Fruit fly (Drosophila melanogaster) whole organism, embryonic: Measurements from ENCODE around the gene CG15530.

Source experiments
- Atf3 ChIP-seq: fragments of 200-800 bp; sonication (Bioruptor generic); optimal IDR thresholded peaks from 3 replicates; lab custom pipeline; 2016; ENCODE audit warnings: missing biosample characterization, missing genetic modification characterization
- Awh ChIP-seq: fragments of 200-800 bp; sonication (Bioruptor generic); IDR thresholded peaks from 2 replicates; pipeline ENCODE4, ENCODE4 v1.3.6; 2022; ENCODE audit warnings: missing biosample characterization, missing genetic modification characterization
- CG10274 ChIP-seq: fragments of 200-800 bp; sonication (Bioruptor generic); optimal IDR thresholded peaks from 3 replicates; lab custom pipeline; 2017; ENCODE audit warnings: missing biosample characterization, mild to moderate bottlenecking, missing genetic modification characterization
- CG10431 ChIP-seq: fragments of 200-800 bp; sonication (Bioruptor generic); optimal IDR thresholded peaks from 3 replicates; lab custom pipeline; 2018; ENCODE audit warnings: missing biosample characterization, mild to moderate bottlenecking, missing genetic modification characterization
- CG16813 ChIP-seq: fragments of 200-800 bp; sonication (Bioruptor generic); IDR thresholded peaks from 3 replicates; pipeline ENCODE4 v1.3.6; 2022; ENCODE audit warnings: missing biosample characterization, missing genetic modification characterization; ENCODE audit not compliant: partially characterized antibody
- CG17385 ChIP-seq: fragments of 200-800 bp; sonication (Bioruptor generic); optimal IDR thresholded peaks from 3 replicates; lab custom pipeline; 2018; ENCODE audit warnings: missing biosample characterization, mild to moderate bottlenecking, missing genetic modification characterization
- CG2202 ChIP-seq: fragments of 200-800 bp; sonication (Bioruptor generic); optimal IDR thresholded peaks from 2 replicates; lab custom pipeline; 2018; ENCODE audit warnings: missing biosample characterization, mild to moderate bottlenecking, missing genetic modification characterization
- CG2712 ChIP-seq: fragments of 200-800 bp; optimal IDR thresholded peaks from 3 replicates; lab custom pipeline; 2019; ENCODE audit warnings: missing biosample characterization, mild to moderate bottlenecking, missing genetic modification characterization, moderate library complexity
- CG31365 ChIP-seq: fragments of 200-800 bp; sonication (Bioruptor generic); optimal IDR thresholded peaks from 2 replicates; lab custom pipeline; 2018; ENCODE audit warnings: missing biosample characterization, mild to moderate bottlenecking, missing genetic modification characterization
- CG33213 ChIP-seq: fragments of 200-800 bp; sonication (Bioruptor generic); optimal IDR thresholded peaks from 3 replicates; lab custom pipeline; 2016; ENCODE audit warnings: missing biosample characterization, missing genetic modification characterization
- CG33557 ChIP-seq: fragments of 200-800 bp; sonication (Bioruptor generic); optimal IDR thresholded peaks from 2 replicates; lab custom pipeline; 2019; ENCODE audit warnings: missing biosample characterization, mild to moderate bottlenecking, missing genetic modification characterization, moderate library complexity
- CG3726 ChIP-seq: fragments of 200-800 bp; sonication (Bioruptor generic); IDR thresholded peaks from 3 replicates; pipeline ENCODE4, ENCODE4 v1.3.6; 2022; ENCODE audit warnings: missing biosample characterization, missing genetic modification characterization
- CG3847 ChIP-seq: fragments of 200-800 bp; sonication (Bioruptor generic); IDR thresholded peaks from 2 replicates; pipeline ENCODE4 v1.3.6; 2022; ENCODE audit warnings: missing biosample characterization, missing genetic modification characterization
- CG4360 ChIP-seq: fragments of 200-800 bp; sonication (Bioruptor generic); IDR thresholded peaks from 2 replicates; pipeline ENCODE4 v1.3.6; 2022; ENCODE audit warnings: missing biosample characterization, missing genetic modification characterization
- CG6254 ChIP-seq: fragments of 200-800 bp; sonication (Bioruptor generic); optimal IDR thresholded peaks from 3 replicates; lab custom pipeline; 2017; ENCODE audit warnings: mild to moderate bottlenecking, missing biosample characterization, missing genetic modification reagents, missing genetic modification characterization
- CG6689 ChIP-seq: fragments of 200-800 bp; sonication (Bioruptor generic); IDR thresholded peaks from 2 replicates; pipeline ENCODE4 v1.3.6; 2022; ENCODE audit warnings: missing biosample characterization, missing genetic modification characterization
- CG7271 ChIP-seq: fragments of 200-800 bp; sonication (Bioruptor generic); optimal IDR thresholded peaks from 2 replicates; lab custom pipeline; 2018; ENCODE audit warnings: missing biosample characterization, mild to moderate bottlenecking, missing genetic modification characterization, moderate library complexity
- CG7786 ChIP-seq: fragments of 200-800 bp; sonication (Bioruptor generic); optimal IDR thresholded peaks from 2 replicates; lab custom pipeline; 2016; ENCODE audit warnings: missing biosample characterization, missing genetic modification characterization
- CG7987 ChIP-seq: fragments of 200-800 bp; sonication (Bioruptor generic); optimal IDR thresholded peaks from 2 replicates; lab custom pipeline; 2018; ENCODE audit warnings: missing biosample characterization, mild to moderate bottlenecking, missing genetic modification characterization, moderate library complexity
- CG8089 ChIP-seq: fragments of 200-800 bp; sonication (Bioruptor generic); optimal IDR thresholded peaks from 3 replicates; lab custom pipeline; 2016; ENCODE audit warnings: missing biosample characterization, missing genetic modification characterization
- CG9215 ChIP-seq: fragments of 200-800 bp; sonication (Bioruptor generic); IDR thresholded peaks from 2 replicates; pipeline ENCODE4 v1.3.6; 2022; ENCODE audit warnings: missing biosample characterization, missing genetic modification characterization
- CG9609 ChIP-seq: fragments of 200-800 bp; sonication (Bioruptor generic); optimal IDR thresholded peaks from 3 replicates; lab custom pipeline; 2016; ENCODE audit warnings: missing biosample characterization, missing genetic modification characterization
- CTCF ChIP-seq: fragments of 200-800 bp; sonication (Bioruptor generic); optimal IDR thresholded peaks from 2 replicates; lab custom pipeline; 2017; ENCODE audit warnings: missing biosample characterization, mild to moderate bottlenecking, missing genetic modification characterization, moderate library complexity
- CkIIα-i1 ChIP-seq: fragments of 200-800 bp; sonication (Bioruptor generic); IDR thresholded peaks from 2 replicates; pipeline ENCODE4 v1.3.6; 2022; ENCODE audit warnings: missing biosample characterization, missing genetic modification characterization
- Dbx ChIP-seq: fragments of 200-800 bp; sonication (Bioruptor generic); IDR thresholded peaks from 3 replicates; pipeline ENCODE4 v1.3.6; 2022; ENCODE audit warnings: missing biosample characterization, missing genetic modification characterization
- Doc3 ChIP-seq: fragments of 200-800 bp; sonication (Bioruptor generic); IDR thresholded peaks from 3 replicates; pipeline ENCODE4 v1.3.6; 2022; ENCODE audit warnings: missing biosample characterization, missing genetic modification characterization; ENCODE audit not compliant: partially characterized antibody
- Ets65A ChIP-seq: fragments of 200-800 bp; sonication (Bioruptor generic); peaks from one replicate; lab custom pipeline; 2016; ENCODE audit warnings: missing biosample characterization, missing genetic modification characterization
- GATAe ChIP-seq: fragments of 200-800 bp; sonication (Bioruptor generic); conservative IDR thresholded peaks from 2 replicates; pipeline ENCODE4 v1.3.6; 2022; ENCODE audit warnings: missing biosample characterization, missing genetic modification characterization
- HLHmδ ChIP-seq: fragments of 200-800 bp; sonication (Bioruptor generic); optimal IDR thresholded peaks from 2 replicates; lab custom pipeline; 2018; ENCODE audit warnings: missing biosample characterization, mild to moderate bottlenecking, missing genetic modification characterization, moderate library complexity
- Hand ChIP-seq: fragments of 200-800 bp; sonication (Bioruptor generic); optimal IDR thresholded peaks from 2 replicates; lab custom pipeline; 2017; ENCODE audit warnings: mild to moderate bottlenecking, missing biosample characterization, missing genetic modification reagents, missing genetic modification characterization
- Hey ChIP-seq: fragments of 200-800 bp; sonication (Bioruptor generic); optimal IDR thresholded peaks from 3 replicates; lab custom pipeline; 2018; ENCODE audit warnings: missing biosample characterization, mild to moderate bottlenecking, missing genetic modification characterization
- Hr51 ChIP-seq, 2 experiments: fragments of 200-800 bp; sonication (Bioruptor generic); optimal IDR thresholded peaks; 2 replicates in 1 of 2; 3 replicates in 1 of 2; lab custom pipeline; 2016 to 2018; ENCODE audit warnings: missing biosample characterization in 2 of 2, missing genetic modification characterization in 2 of 2, mild to moderate bottlenecking in 1 of 2, moderate library complexity in 1 of 2
- Kr ChIP-seq: fragments of 200-800 bp; sonication (Bioruptor generic); optimal IDR thresholded peaks from 2 replicates; lab custom pipeline; 2017; ENCODE audit warnings: missing biosample characterization, mild to moderate bottlenecking, missing genetic modification characterization
- Myb ChIP-seq: fragments of 200-800 bp; sonication (Bioruptor generic); optimal IDR thresholded peaks from 2 replicates; lab custom pipeline; 2016; ENCODE audit warnings: missing biosample characterization, missing genetic modification characterization
- Sox100B ChIP-seq: fragments of 200-800 bp; sonication (Bioruptor generic); optimal IDR thresholded peaks from 3 replicates; lab custom pipeline; 2018; ENCODE audit warnings: missing biosample characterization, mild to moderate bottlenecking, missing genetic modification characterization
- bsh ChIP-seq, 2 experiments: fragments of 200-800 bp; sonication (Bioruptor generic); optimal IDR thresholded peaks; 2 replicates each; lab custom pipeline; 2017 to 2018; ENCODE audit warnings: mild to moderate bottlenecking in 2 of 2, missing biosample characterization in 2 of 2, missing genetic modification characterization in 2 of 2, moderate library complexity in 1 of 2
- crc ChIP-seq: fragments of 200-800 bp; sonication (Bioruptor generic); optimal IDR thresholded peaks from 2 replicates; lab custom pipeline; 2016; ENCODE audit warnings: missing biosample characterization, missing genetic modification characterization
- ewg ChIP-seq: fragments of 200-800 bp; sonication (Bioruptor generic); optimal IDR thresholded peaks from 3 replicates; lab custom pipeline; 2017; ENCODE audit warnings: mild to moderate bottlenecking, missing biosample characterization, missing genetic modification reagents, missing genetic modification characterization
- lmd ChIP-seq: fragments of 200-800 bp; sonication (Bioruptor generic); IDR thresholded peaks from 2 replicates; pipeline ENCODE4 v1.3.6; 2022; ENCODE audit warnings: missing biosample characterization, missing genetic modification characterization
- luna ChIP-seq: fragments of 200-800 bp; sonication (Bioruptor generic); optimal IDR thresholded peaks from 2 replicates; lab custom pipeline; 2016; ENCODE audit warnings: missing biosample characterization, missing genetic modification characterization
- pb ChIP-seq: fragments of 200-800 bp; sonication (Bioruptor generic); optimal IDR thresholded peaks from 3 replicates; lab custom pipeline; 2016; ENCODE audit warnings: missing biosample characterization, missing genetic modification characterization
- pfk ChIP-seq: fragments of 200-800 bp; sonication (Bioruptor generic); optimal IDR thresholded peaks from 2 replicates; lab custom pipeline; 2018; ENCODE audit warnings: missing biosample characterization, mild to moderate bottlenecking, missing genetic modification characterization, moderate library complexity
- ro ChIP-seq: fragments of 200-800 bp; sonication (Bioruptor generic); IDR thresholded peaks from 2 replicates; pipeline ENCODE4 v1.3.6; 2022; ENCODE audit warnings: missing biosample characterization, missing genetic modification characterization
- sim ChIP-seq: fragments of 200-800 bp; sonication (Bioruptor generic); IDR thresholded peaks from 2 replicates; pipeline ENCODE4 v1.3.6; 2022; ENCODE audit warnings: missing biosample characterization, missing genetic modification characterization
- tin ChIP-seq: fragments of 200-800 bp; sonication (Bioruptor generic); optimal IDR thresholded peaks from 3 replicates; lab custom pipeline; 2016; ENCODE audit warnings: missing biosample characterization, missing genetic modification characterization
- trh ChIP-seq: fragments of 200-800 bp; sonication (Bioruptor generic); optimal IDR thresholded peaks from 2 replicates; lab custom pipeline; 2016; ENCODE audit warnings: missing biosample characterization, missing genetic modification characterization
- ttk ChIP-seq: fragments of 200-800 bp; sonication (Bioruptor generic); IDR thresholded peaks from 2 replicates; pipeline ENCODE4 v2.1.2; 2022; ENCODE audit warnings: missing biosample characterization, missing genetic modification characterization
- vvl ChIP-seq: fragments of 200-800 bp; sonication (Bioruptor generic); IDR thresholded peaks from 2 replicates; pipeline ENCODE4 v1.3.6; 2022; ENCODE audit warnings: missing biosample characterization, missing genetic modification characterization
- zfh2 ChIP-seq: fragments of 200-800 bp; sonication (Bioruptor generic); optimal IDR thresholded peaks from 2 replicates; lab custom pipeline; 2016; ENCODE audit warnings: missing biosample characterization, missing genetic modification characterization

Gene CG15530

dm6 chr3R:30170671-30171667 lies 6.7 kb upstream of the CG15530 start, which contains the start of gene Rsod (continued):
- peak; percentile 45 for TF ChIP-seq CG6254
- no peak for TF ChIP-seq pfk
- TF ChIP-seq Kr (GFP tag; lab: Kevin White, UChicago) = no peak
- TF ChIP-seq CkIIα-i1 (GFP tag; lab: Robert Waterston, UW) = no peak
- peak; percentile 31; the same call in 1 of the 2 replicates for TF ChIP-seq CG3847 (GFP tag; lab: Robert Waterston, UW)
- TF ChIP-seq ro (GFP tag; lab: Robert Waterston, UW) = peak; percentile 42; the same call in 1 of the 2 replicates
- peak; percentile 53 to 79 for TF ChIP-seq bsh (GFP tag; optimal IDR thresholded peaks at IDR 0.05; lab: Kevin White, UChicago)
- no peak for TF ChIP-seq zfh2
- TF ChIP-seq CG9609 = no peak
- TF ChIP-seq Hand = no peak
- peak; percentile 41 for TF ChIP-seq sim (GFP tag; lab: Robert Waterston, UW)
- no peak for TF ChIP-seq Doc3
- TF ChIP-seq ttk (GFP tag; lab: Robert Waterston, UW) = peak; percentile 83
- TF ChIP-seq CG6689 = peak; percentile 79
- no peak for TF ChIP-seq GATAe (GFP tag; lab: Robert Waterston, UW)
- no peak for TF ChIP-seq CG10274 (GFP tag; lab: Kevin White, UChicago)
- TF ChIP-seq luna (GFP tag; lab: Kevin White, UChicago) = no peak
- no peak for TF ChIP-seq HLHmδ (GFP tag; lab: Kevin White, UChicago)
- TF ChIP-seq CG10431 = peak; percentile 27
- TF ChIP-seq CG2712 (tag; lab: Kevin White, UChicago) = peak; percentile 70
- TF ChIP-seq ewg (GFP tag; lab: Kevin White, UChicago) = peak; percentile 40
- TF ChIP-seq lmd (GFP tag; lab: Robert Waterston, UW) = peak; percentile 75
- TF ChIP-seq Awh (GFP tag; lab: Robert Waterston, UW) = peak; percentile 86
- TF ChIP-seq trh (GFP tag; lab: Kevin White, UChicago) = no peak
- peak; percentile 50 for TF ChIP-seq CG33557
- TF ChIP-seq Sox100B (GFP tag; lab: Kevin White, UChicago) = peak; percentile 58
- TF ChIP-seq crc (GFP tag; lab: Kevin White, UChicago) = no peak
- TF ChIP-seq CTCF = no peak
- no peak for TF ChIP-seq Atf3 (GFP tag; lab: Kevin White, UChicago)
- no peak for TF ChIP-seq CG7271 (tag; lab: Kevin White, UChicago)
- TF ChIP-seq CG31365 = no peak
- peak in 1 of 2 experiments; percentile 66 for TF ChIP-seq Hr51 (GFP tag; optimal IDR thresholded peaks at IDR 0.05; lab: Kevin White, UChicago)
- no peak for TF ChIP-seq CG7987
- no peak for TF ChIP-seq CG17385 (GFP tag; lab: Kevin White, UChicago)
- TF ChIP-seq vvl = peak; percentile 92
- TF ChIP-seq CG16813 = no peak
- no peak for TF ChIP-seq Dbx (GFP tag; lab: Robert Waterston, UW)
- no peak for TF ChIP-seq Ets65A
- TF ChIP-seq Myb (GFP tag; lab: Kevin White, UChicago) = no peak
- TF ChIP-seq CG7786 (GFP tag; lab: Kevin White, UChicago) = no peak
- no peak for TF ChIP-seq CG33213 (GFP tag; lab: Kevin White, UChicago)
- no peak for TF ChIP-seq CG8089 (GFP tag; lab: Kevin White, UChicago)
- peak; percentile 10 for TF ChIP-seq CG2202 (tag; lab: Kevin White, UChicago)
- no peak for TF ChIP-seq pb
- no peak for TF ChIP-seq Hey (tag; lab: Kevin White, UChicago)
- TF ChIP-seq CG4360 (GFP tag; lab: Robert Waterston, UW) = peak; percentile 11; the same call in 1 of the 2 replicates
- TF ChIP-seq CG3726 (GFP tag; lab: Robert Waterston, UW) = peak; percentile 64; the same call in 2 of the 3 replicates
- peak; percentile 46 for TF ChIP-seq tin (GFP tag; lab: Kevin White, UChicago)
- no peak for TF ChIP-seq CG9215 (GFP tag; lab: Robert Waterston, UW)
